Worm (Caenorhabditis elegans) whole organism, L2 larva: ENCODE results near the gene nipi-4.

Experiments used
- ama-1 ChIP-seq: fragments of 150-350 bp; optimal IDR thresholded peaks from 2 replicates; lab custom pipeline; 2018; ENCODE audit warnings: inconsistent platforms
- blmp-1 ChIP-seq: sonication (generic microtip); optimal IDR thresholded peaks from 2 replicates; lab custom pipeline; 2017; ENCODE audit warnings: missing genetic modification characterization, mild to moderate bottlenecking, missing compliant biosample characterization, antibody characterized with exemption, moderate library complexity; ENCODE audit not compliant: insufficient read depth
- ceh-16 ChIP-seq: fragments of 150-350 bp; optimal IDR thresholded peaks from 2 replicates; lab custom pipeline; 2014; ENCODE audit warnings: missing biosample characterization, missing genetic modification characterization
- lin-11 ChIP-seq: fragments of 150-350 bp; sonication (generic microtip); optimal IDR thresholded peaks from 2 replicates; lab custom pipeline; 2014; ENCODE audit warnings: missing biosample characterization, missing genetic modification characterization, inconsistent platforms, mixed read lengths
- lin-13 ChIP-seq: fragments of 150-350 bp; optimal IDR thresholded peaks from 2 replicates; lab custom pipeline; 2014; ENCODE audit warnings: missing biosample characterization, missing genetic modification reagents, missing genetic modification characterization
- nhr-23 ChIP-seq: fragments of 150-350 bp; optimal IDR thresholded peaks from 2 replicates; lab custom pipeline; 2014; ENCODE audit warnings: missing biosample characterization, missing genetic modification reagents, missing genetic modification characterization
- nhr-77 ChIP-seq: fragments of 150-350 bp; optimal IDR thresholded peaks from 2 replicates; lab custom pipeline; 2014; ENCODE audit warnings: missing biosample characterization, missing genetic modification characterization

DNA sequence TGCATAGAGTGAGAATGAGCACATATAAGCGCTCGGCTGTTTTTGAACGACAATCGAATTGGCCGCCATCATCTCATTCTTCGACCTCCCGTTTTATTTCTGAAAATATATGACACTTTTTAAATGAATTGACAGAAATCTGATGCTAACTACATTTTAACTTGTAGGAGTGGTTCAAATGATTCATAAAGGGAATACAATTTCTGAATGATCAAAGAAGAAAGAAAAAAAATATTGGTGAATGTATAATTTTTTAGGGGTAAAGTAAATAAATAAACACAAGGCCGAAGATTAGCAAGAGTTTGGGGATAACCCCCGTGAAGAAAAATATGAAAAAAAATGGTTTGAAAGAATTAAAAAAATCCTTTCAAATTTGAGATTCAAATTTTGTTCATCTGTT is 5.9 kb downstream of the nipi-4 start, which contains the start of gene C37C3.11:
- TF ChIP-seq lin-13 (GFP tag; lab: Kevin White, UChicago) (no peak), lin-11 (tag; lab: Kevin White, UChicago) (no peak), ama-1 (no peak), ceh-16 (tag; lab: Kevin White, UChicago) (no peak), blmp-1 (tag; lab: Kevin White, UChicago) (no peak), nhr-77 (no peak), nhr-23 (tag; lab: Kevin White, UChicago) (no peak)
